Worm (Caenorhabditis elegans) whole organism, L4 larva: ENCODE measurements around the gene mlp-1.

Experiments
- F10B5.3 ChIP-seq: sonication (generic microtip); optimal IDR thresholded peaks from 2 replicates; lab custom pipeline; 2016; ENCODE audit warnings: mild to moderate bottlenecking, missing genetic modification characterization, missing compliant biosample characterization
- F26F4.8 ChIP-seq: fragments of 200-800 bp; sonication (Bioruptor generic); conservative IDR thresholded peaks from 2 replicates; pipeline ENCODE4 v1.3.6; 2022; ENCODE audit warnings: missing genetic modification characterization, missing compliant biosample characterization
- F37D6.2 ChIP-seq: sonication (generic microtip); optimal IDR thresholded peaks from 2 replicates; lab custom pipeline; 2016; ENCODE audit warnings: mild to moderate bottlenecking, missing genetic modification characterization, missing compliant biosample characterization
- F49E8.2 ChIP-seq: sonication (generic microtip); optimal IDR thresholded peaks from 2 replicates; lab custom pipeline; 2016; ENCODE audit warnings: missing compliant biosample characterization, mild to moderate bottlenecking, missing genetic modification characterization, borderline replicate concordance
- T26A8.4 ChIP-seq: fragments of 200-800 bp; sonication (Bioruptor generic); IDR thresholded peaks from 2 replicates; pipeline ENCODE4 v1.3.6; 2022; ENCODE audit warnings: missing genetic modification characterization, missing compliant biosample characterization
- Y75B8A.6 ChIP-seq: fragments of 200-800 bp; sonication (Bioruptor generic); IDR thresholded peaks from 2 replicates; pipeline ENCODE4 v1.3.6; 2022; ENCODE audit warnings: missing genetic modification reagents, missing genetic modification characterization, missing compliant biosample characterization
- ZK337.2 ChIP-seq: fragments of 200-800 bp; sonication (Bioruptor generic); IDR thresholded peaks from 2 replicates; pipeline ENCODE4 v1.3.6; 2022; ENCODE audit warnings: missing genetic modification reagents, missing genetic modification characterization, missing compliant biosample characterization
- ama-1 ChIP-seq: fragments of 150-350 bp; optimal IDR thresholded peaks from 2 replicates; lab custom pipeline; 2014; ENCODE audit warnings: inconsistent platforms, mixed read lengths
- arid-1 ChIP-seq: fragments of 200-800 bp; sonication (Bioruptor generic); conservative IDR thresholded peaks from 2 replicates; pipeline ENCODE4 v1.3.6; 2022; ENCODE audit warnings: missing genetic modification reagents, missing genetic modification characterization, missing compliant biosample characterization
- attf-4 ChIP-seq: sonication (generic microtip); optimal IDR thresholded peaks from 3 replicates; lab custom pipeline; 2017; ENCODE audit warnings: missing biosample characterization, missing genetic modification characterization
- ceh-20 ChIP-seq: fragments of 200-800 bp; sonication (Bioruptor generic); IDR thresholded peaks from 2 replicates; pipeline ENCODE4 v1.3.6; 2022; ENCODE audit warnings: missing genetic modification reagents, missing genetic modification characterization, missing compliant biosample characterization
- ceh-32 ChIP-seq: sonication (generic microtip); optimal IDR thresholded peaks from 2 replicates; lab custom pipeline; 2016; ENCODE audit warnings: mild to moderate bottlenecking, missing genetic modification characterization, missing compliant biosample characterization; ENCODE audit not compliant: poor library complexity
- daf-8 ChIP-seq: fragments of 200-800 bp; sonication (Bioruptor generic); IDR thresholded peaks from 2 replicates; pipeline ENCODE4 v1.3.6; 2022; ENCODE audit warnings: missing genetic modification characterization, missing compliant biosample characterization
- duxl-1 ChIP-seq: sonication (generic microtip); optimal IDR thresholded peaks from 2 replicates; lab custom pipeline; 2016; ENCODE audit warnings: mild to moderate bottlenecking, missing genetic modification characterization, moderate library complexity, missing compliant biosample characterization; ENCODE audit not compliant: poor library complexity
- egl-27 ChIP-seq: sonication (generic microtip); optimal IDR thresholded peaks from 3 replicates; lab custom pipeline; 2017; ENCODE audit warnings: missing biosample characterization, missing genetic modification reagents, missing genetic modification characterization
- fkh-10 ChIP-seq: fragments of 150-350 bp; optimal IDR thresholded peaks from 2 replicates; lab custom pipeline; 2014; ENCODE audit warnings: missing biosample characterization, missing genetic modification reagents, missing genetic modification characterization
- fos-1 ChIP-seq: fragments of 150-350 bp; optimal IDR thresholded peaks from 2 replicates; lab custom pipeline; 2014; ENCODE audit warnings: missing biosample characterization, missing genetic modification characterization
- gei-8 ChIP-seq: fragments of 200-800 bp; sonication (Bioruptor generic); optimal IDR thresholded peaks from 2 replicates; lab custom pipeline; 2018; ENCODE audit warnings: mild to moderate bottlenecking, missing genetic modification characterization, missing compliant biosample characterization
- hif-1 ChIP-seq, 2 experiments: sonication (generic microtip); optimal IDR thresholded peaks; 2 replicates each; lab custom pipeline; 2016 to 2017; ENCODE audit warnings: missing compliant biosample characterization in 2 of 2, missing genetic modification characterization in 2 of 2, missing genetic modification reagents in 2 of 2, missing genotype in 2 of 2, mild to moderate bottlenecking in 1 of 2
- hlh-11 ChIP-seq: fragments of 200-800 bp; sonication (Bioruptor generic); optimal IDR thresholded peaks from 2 replicates; lab custom pipeline; 2018; ENCODE audit warnings: mild to moderate bottlenecking, missing genetic modification characterization, missing compliant biosample characterization
- hmg-1.1 ChIP-seq: fragments of 200-800 bp; sonication (Bioruptor generic); IDR thresholded peaks from 2 replicates; pipeline ENCODE4 v1.3.6; 2022; ENCODE audit warnings: missing genetic modification reagents, missing genetic modification characterization, missing compliant biosample characterization
- jun-1 ChIP-seq: fragments of 150-350 bp; optimal IDR thresholded peaks from 2 replicates; lab custom pipeline; 2014; ENCODE audit warnings: missing biosample characterization, missing genetic modification reagents, missing genetic modification characterization
- lin-1 ChIP-seq: fragments of 200-800 bp; sonication (Bioruptor generic); IDR thresholded peaks from 2 replicates; pipeline ENCODE4 v1.3.6; 2022; ENCODE audit warnings: missing genetic modification reagents, missing genetic modification characterization, missing compliant biosample characterization
- lin-15B ChIP-seq: fragments of 150-350 bp; sonication (generic microtip); optimal IDR thresholded peaks from 3 replicates; lab custom pipeline; 2014; ENCODE audit warnings: missing biosample characterization, missing genetic modification characterization
- lir-3 ChIP-seq: sonication (generic microtip); optimal IDR thresholded peaks from 2 replicates; lab custom pipeline; 2016; ENCODE audit warnings: mild to moderate bottlenecking, missing genetic modification characterization, missing compliant biosample characterization
- lsy-2 ChIP-seq, 2 experiments: fragments of 150-350 bp in 1 of 2; sonication (generic microtip) in 1 of 2; optimal IDR thresholded peaks; 2 replicates each; lab custom pipeline; 2014 to 2017; ENCODE audit warnings: missing biosample characterization in 2 of 2, missing genetic modification characterization in 2 of 2
- mdl-1 ChIP-seq, 2 experiments: fragments of 150-350 bp in 1 of 2; sonication (generic microtip) in 1 of 2; optimal IDR thresholded peaks; 2 replicates each; lab custom pipeline; 2014 to 2017; ENCODE audit warnings: missing biosample characterization in 2 of 2, missing genetic modification characterization in 2 of 2
- mes-2 ChIP-seq: sonication (generic microtip); optimal IDR thresholded peaks from 2 replicates; lab custom pipeline; 2016; ENCODE audit warnings: missing genotype, mild to moderate bottlenecking, missing genetic modification characterization, missing compliant biosample characterization; ENCODE audit not compliant: poor library complexity, severe bottlenecking
- mxl-2 ChIP-seq: fragments of 200-800 bp; sonication (Bioruptor generic); conservative IDR thresholded peaks from 2 replicates; pipeline ENCODE4 v1.3.6; 2022; ENCODE audit warnings: missing genetic modification reagents, missing genetic modification characterization, missing compliant biosample characterization
- mxl-3 ChIP-seq: fragments of 200-800 bp; sonication (Bioruptor generic); optimal IDR thresholded peaks from 2 replicates; lab custom pipeline; 2018; ENCODE audit warnings: mild to moderate bottlenecking, missing genetic modification characterization, missing compliant biosample characterization
- nhr-11 ChIP-seq: fragments of 150-350 bp; optimal IDR thresholded peaks from 2 replicates; lab custom pipeline; 2014; ENCODE audit warnings: missing biosample characterization, missing genetic modification characterization
- nhr-237 ChIP-seq: sonication (generic microtip); optimal IDR thresholded peaks from 2 replicates; lab custom pipeline; 2017; ENCODE audit warnings: missing biosample characterization, missing genetic modification characterization
- nhr-41 ChIP-seq: fragments of 200-800 bp; sonication (Bioruptor generic); IDR thresholded peaks from 2 replicates; pipeline ENCODE4 v1.3.6; 2022; ENCODE audit warnings: missing genetic modification reagents, missing genetic modification characterization, missing compliant biosample characterization
- nhr-76 ChIP-seq: fragments of 150-350 bp; optimal IDR thresholded peaks from 2 replicates; lab custom pipeline; 2014; ENCODE audit warnings: missing biosample characterization, missing genetic modification characterization
- php-3 ChIP-seq: fragments of 200-800 bp; sonication (Bioruptor generic); IDR thresholded peaks from 2 replicates; pipeline ENCODE4 v1.3.6; 2022; ENCODE audit warnings: missing genetic modification reagents, missing genetic modification characterization, missing compliant biosample characterization
- pqm-1 ChIP-seq: sonication (generic microtip); optimal IDR thresholded peaks from 2 replicates; lab custom pipeline; 2017; ENCODE audit warnings: missing biosample characterization, missing genetic modification characterization
- rbr-2 ChIP-seq: sonication (generic microtip); optimal IDR thresholded peaks from 2 replicates; lab custom pipeline; 2016; ENCODE audit warnings: missing genotype, missing genetic modification characterization, missing compliant biosample characterization
- saeg-2 ChIP-seq: fragments of 200-800 bp; sonication (Bioruptor generic); IDR thresholded peaks from 2 replicates; pipeline ENCODE4 v1.3.6; 2022; ENCODE audit warnings: missing genetic modification reagents, missing genetic modification characterization, missing compliant biosample characterization
- set-16 ChIP-seq: fragments of 200-800 bp; sonication (Bioruptor generic); IDR thresholded peaks from 2 replicates; pipeline ENCODE4 v1.3.6; 2022; ENCODE audit warnings: missing genetic modification reagents, missing genetic modification characterization, missing compliant biosample characterization
- skn-1 ChIP-seq: fragments of 150-350 bp; optimal IDR thresholded peaks from 2 replicates; lab custom pipeline; 2014; ENCODE audit warnings: missing biosample characterization, missing genetic modification characterization
- snpc-1.2 ChIP-seq: fragments of 200-800 bp; sonication (Bioruptor generic); IDR thresholded peaks from 2 replicates; pipeline ENCODE4 v1.3.6; 2022; ENCODE audit warnings: missing genetic modification reagents, missing genetic modification characterization, missing compliant biosample characterization
- snpc-4 ChIP-seq: fragments of 150-350 bp; optimal IDR thresholded peaks from 2 replicates; lab custom pipeline; 2014; ENCODE audit warnings: missing biosample characterization, missing genetic modification characterization
- tag-97 ChIP-seq: fragments of 200-800 bp; sonication (Bioruptor generic); IDR thresholded peaks from 2 replicates; pipeline ENCODE4 v1.3.6; 2022; ENCODE audit warnings: missing genetic modification characterization, missing compliant biosample characterization
- unc-62 ChIP-seq, 3 experiments: fragments of 150-350 bp in 1 of 3; sonication (generic microtip); optimal IDR thresholded peaks in 2 of 3; peaks in 1 of 3; 1 replicate in 1 of 3; 2 replicates in 2 of 3; lab custom pipeline; 2014 to 2017; ENCODE audit warnings: missing biosample characterization in 3 of 3, missing genetic modification characterization in 3 of 3, missing genetic modification reagents in 3 of 3, missing genotype in 1 of 3
- zfp-3 ChIP-seq: fragments of 200-800 bp; sonication (Bioruptor generic); conservative IDR thresholded peaks from 2 replicates; pipeline ENCODE4 v1.3.6; 2022; ENCODE audit warnings: missing genetic modification reagents, missing genetic modification characterization, missing compliant biosample characterization

The mlp-1 gene

DNA sequence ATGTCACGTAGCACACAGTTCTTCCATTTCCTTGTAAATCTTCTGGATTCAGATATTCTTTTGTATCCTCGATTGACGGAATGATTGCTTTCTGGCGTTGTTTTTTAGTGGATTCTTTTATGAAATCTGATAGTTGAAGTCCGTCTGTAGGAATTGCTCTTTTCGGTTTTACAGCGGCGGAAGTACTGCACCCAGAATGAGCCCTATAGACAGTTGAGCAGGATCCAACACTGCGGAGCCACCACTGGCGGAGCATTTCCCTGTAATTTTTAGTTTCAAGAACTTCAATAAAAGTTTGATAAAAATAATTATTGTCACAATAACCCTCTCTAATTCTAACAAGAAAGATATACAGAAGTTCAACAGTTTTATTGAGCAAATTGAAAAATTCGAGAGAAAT lies 29.0 kb downstream of the mlp-1 start, which contains the start of gene F25B5.5:
Gene F25B5.5 (minus strand): TSS at position 260 of the 400 bp plus-strand sequence.
- TF ChIP-seq pqm-1 (tag; lab: Kevin White, UChicago): no peak
- TF ChIP-seq mes-2: no peak
- TF ChIP-seq lin-1 (GFP tag; lab: Robert Waterston, UW): 0 out of 2 replicates have a peak, but pooled peaks have one; percentile 13
- TF ChIP-seq snpc-1.2 (GFP tag; lab: Robert Waterston, UW): 0 out of 2 replicates have a peak, but pooled peaks have one; percentile 29
- TF ChIP-seq T26A8.4: peak; percentile 65; the same call in 1 of the 2 replicates
- TF ChIP-seq nhr-11 (tag; lab: Kevin White, UChicago): no peak
- 0 out of 2 replicates have a peak, but pooled peaks have one; percentile 14 for TF ChIP-seq php-3 (GFP tag; lab: Robert Waterston, UW)
- peak; percentile 81 for TF ChIP-seq zfp-3 (GFP tag; lab: Robert Waterston, UW)
- no peak for TF ChIP-seq skn-1 (tag; lab: Kevin White, UChicago)
- no peak for TF ChIP-seq fos-1
- TF ChIP-seq, all 104 proteins: peak for 5

DNA sequence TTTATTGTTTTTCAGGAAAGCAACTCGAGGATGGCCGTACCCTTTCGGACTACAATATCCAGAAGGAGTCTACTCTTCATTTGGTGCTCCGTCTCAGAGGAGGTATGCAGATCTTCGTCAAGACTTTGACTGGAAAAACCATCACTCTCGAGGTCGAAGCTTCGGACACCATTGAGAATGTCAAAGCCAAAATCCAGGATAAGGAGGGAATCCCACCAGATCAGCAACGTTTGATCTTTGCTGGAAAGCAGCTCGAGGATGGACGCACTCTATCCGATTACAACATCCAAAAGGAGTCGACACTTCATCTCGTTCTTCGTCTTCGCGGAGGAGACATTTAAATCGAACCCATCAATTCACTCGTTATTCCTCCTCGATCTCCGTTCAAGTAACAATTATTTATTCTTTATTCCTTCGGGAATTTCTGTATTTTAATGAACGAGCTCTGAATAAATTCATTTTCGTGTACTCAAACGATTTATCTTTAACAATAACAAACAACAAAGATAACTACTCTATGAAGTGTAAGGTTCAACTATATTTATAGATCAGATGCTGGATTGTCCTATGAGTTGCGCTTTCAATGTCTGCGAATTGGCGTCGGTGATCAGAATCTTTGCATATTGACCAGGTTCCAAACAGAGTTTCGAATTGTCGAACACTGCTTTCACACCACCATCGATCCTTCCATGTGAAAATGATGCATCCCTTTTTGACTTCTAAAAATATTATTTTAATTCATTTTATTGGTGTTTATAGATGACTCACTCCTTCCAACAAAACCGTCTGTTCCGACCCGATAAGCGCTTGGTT lies 31.3 kb downstream of the mlp-1 start:
- TF ChIP-seq nhr-76 (tag; lab: Kevin White, UChicago) (peak; percentile 56), lsy-2 (tag; optimal IDR thresholded peaks at IDR 0.05; lab: Kevin White, UChicago) (peak; percentile 41 to 69), hmg-1.1 (GFP tag; lab: Robert Waterston, UW) (peak; percentile 29), ceh-32 (tag; lab: Kevin White, UChicago) (no peak), jun-1 (tag; lab: Kevin White, UChicago) (peak; percentile 9), lin-1 (GFP tag; lab: Robert Waterston, UW) (peak; percentile 39; the same call in 1 of the 2 replicates), lin-15B (no peak), daf-8 (no peak), Y75B8A.6 (GFP tag; lab: Robert Waterston, UW) (peak; percentile 75), hlh-11 (peak; percentile 61), F49E8.2 (tag; lab: Kevin White, UChicago) (peak; percentile 14), rbr-2 (tag; lab: Kevin White, UChicago) (peak; percentile 44), F26F4.8 (no peak), tag-97 (GFP tag; lab: Robert Waterston, UW) (no peak), lir-3 (tag; lab: Kevin White, UChicago) (peak; percentile 38), saeg-2 (peak; percentile 9), ama-1 (lab: Kevin White, UChicago) (peak; percentile 96), ZK337.2 (peak; percentile 13; the same call in 1 of the 2 replicates), set-16 (peak; percentile 8; the same call in 1 of the 2 replicates), mdl-1 (tag; optimal IDR thresholded peaks at IDR 0.05; lab: Kevin White, UChicago) (peak in 1 of 2 experiments; percentile 20), nhr-11 (tag; lab: Kevin White, UChicago) (no peak), mxl-3 (GFP tag; lab: Kevin White, UChicago) (peak; percentile 29), T26A8.4 (peak; percentile 91), egl-27 (tag; lab: Kevin White, UChicago) (no peak), nhr-41 (GFP tag; lab: Robert Waterston, UW) (peak; percentile 16; the same call in 1 of the 2 replicates), attf-4 (tag; lab: Kevin White, UChicago) (peak; percentile 46), gei-8 (GFP tag; lab: Kevin White, UChicago) (peak; percentile 25), hif-1 (tag; optimal IDR thresholded peaks at IDR 0.05; lab: Kevin White, UChicago) (peak in 1 of 2 experiments; percentile 2), zfp-3 (GFP tag; lab: Robert Waterston, UW) (peak; percentile 92), F37D6.2 (tag; lab: Kevin White, UChicago) (no peak), ceh-20 (GFP tag; lab: Robert Waterston, UW) (peak; percentile 8; the same call in 1 of the 2 replicates), arid-1 (GFP tag; lab: Robert Waterston, UW) (peak; percentile 68), duxl-1 (tag; lab: Kevin White, UChicago) (peak; percentile 5), snpc-4 (tag; lab: Kevin White, UChicago) (no peak), mxl-2 (GFP tag; lab: Robert Waterston, UW) (no peak), nhr-237 (no peak), F10B5.3 (tag; lab: Kevin White, UChicago) (peak; percentile 66), fkh-10 (GFP tag; lab: Kevin White, UChicago) (no peak), unc-62 (GFP tag; optimal IDR thresholded peaks at IDR 0.05 in 1 of 2; lab: Kevin White, UChicago) (peak in 1 of 2 experiments; percentile 90), unc-62 (tag; optimal IDR thresholded peaks at IDR 0.05; lab: Kevin White, UChicago) (no peak)
